Fruit fly (Drosophila melanogaster): ENCODE data around the gene CG3557.

CG3557 gene

DNA sequence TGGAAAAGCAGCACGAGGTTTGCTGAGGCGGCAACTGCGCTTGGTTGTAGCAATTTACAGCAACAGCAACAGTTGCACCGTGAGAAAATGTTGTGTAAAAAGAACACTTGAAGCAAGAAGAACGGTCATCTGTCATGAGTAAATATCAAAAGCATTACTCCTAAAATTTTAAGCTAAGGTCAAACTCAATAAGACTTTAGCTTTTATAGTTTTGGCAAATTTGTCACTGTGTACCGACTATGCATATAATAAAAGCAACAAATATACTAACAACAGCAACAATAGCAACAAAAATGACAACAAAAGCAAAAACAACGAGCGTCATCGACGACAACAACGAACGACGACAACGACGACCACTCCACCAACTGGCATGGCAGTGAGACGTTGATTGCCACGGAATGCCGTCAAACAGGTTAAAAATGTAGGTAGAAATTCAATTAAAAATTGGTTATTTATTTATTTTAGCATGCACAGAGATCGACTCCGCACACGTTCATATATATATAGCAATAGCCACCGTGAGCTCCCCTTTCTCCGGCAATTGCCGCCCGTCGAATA, 48.0 kb upstream of the CG3557 start (continued):
- TF ChIP-seq Atf6 (GFP tag; IDR thresholded peaks at IDR 0.05) (peak; percentile 66; the same call in 1 of the 2 replicates), CG1603 (tag; optimal IDR thresholded peaks at IDR 0.05) (peak; percentile 92), Hmx (GFP tag; optimal IDR thresholded peaks at IDR 0.05) (no peak), fd96Cb (tag; optimal IDR thresholded peaks at IDR 0.05) (peak; percentile 83), D19B (GFP tag; optimal IDR thresholded peaks at IDR 0.05) (no peak), Optix (GFP tag; IDR thresholded peaks at IDR 0.05) (peak; percentile 85; the same call in 2 of the 3 replicates), ap (GFP tag; IDR thresholded peaks at IDR 0.05) (peak; percentile 84), CG4328 (GFP tag; optimal IDR thresholded peaks at IDR 0.05) (no peak), chinmo (GFP tag; IDR thresholded peaks at IDR 0.05; ENCODE audit: partially characterized antibody) (peak; percentile 62; the same call in 1 of the 4 replicates), CG9215 (GFP tag; IDR thresholded peaks at IDR 0.05) (peak; percentile 44; the same call in 1 of the 2 replicates), hkb (optimal IDR thresholded peaks at IDR 0.05) (no peak), hkb (GFP tag; IDR thresholded peaks at IDR 0.05) (peak; percentile 91), Ravus (GFP tag; IDR thresholded peaks at IDR 0.05) (peak; percentile 31; the same call in 1 of the 2 replicates), kay (GFP tag; optimal IDR thresholded peaks at IDR 0.05) (peak; percentile 67), Lhr (GFP tag; optimal IDR thresholded peaks at IDR 0.05) (peak; percentile 59), unpg (GFP tag; optimal IDR thresholded peaks at IDR 0.05) (peak; percentile 88), CHES-1-like (GFP tag; optimal IDR thresholded peaks at IDR 0.05) (peak; percentile 70), CG32772 (GFP tag; IDR thresholded peaks at IDR 0.05) (peak; percentile 85), Hand (GFP tag; optimal IDR thresholded peaks at IDR 0.05) (peak; percentile 26), sna (GFP tag; IDR thresholded peaks at IDR 0.05; ENCODE audit: partially characterized antibody) (no peak), CG14667 (GFP tag; IDR thresholded peaks at IDR 0.05) (peak; percentile 46), CG31388 (GFP tag; optimal IDR thresholded peaks at IDR 0.05) (peak; percentile 64), CG31441 (GFP tag; IDR thresholded peaks at IDR 0.05) (peak; percentile 74), CG4282 (GFP tag; optimal IDR thresholded peaks at IDR 0.05) (peak; percentile 22), usp (GFP tag; optimal IDR thresholded peaks at IDR 0.05) (no peak), grau (tag; optimal IDR thresholded peaks at IDR 0.05) (peak; percentile 82), Myb (GFP tag; optimal IDR thresholded peaks at IDR 0.05) (peak; percentile 39), CG7963 (GFP tag; IDR thresholded peaks at IDR 0.05; ENCODE audit: partially characterized antibody) (no peak), jing (GFP tag; optimal IDR thresholded peaks at IDR 0.05) (peak; percentile 85), az2 (GFP tag; optimal IDR thresholded peaks at IDR 0.05) (peak; percentile 87), tup (GFP tag; optimal IDR thresholded peaks at IDR 0.05) (peak; percentile 29), CG2875 (GFP tag; optimal IDR thresholded peaks at IDR 0.05) (peak; percentile 80), Bdp1 (GFP tag; optimal IDR thresholded peaks at IDR 0.05) (peak; percentile 52), CG3838 (GFP tag; optimal IDR thresholded peaks at IDR 0.05) (no peak), Six4 (GFP tag; optimal IDR thresholded peaks at IDR 0.05) (peak; percentile 70), ranshi (GFP tag; IDR thresholded peaks at IDR 0.05) (peak; percentile 85), CG42726 (GFP tag; IDR thresholded peaks at IDR 0.05; ENCODE audit: partially characterized antibody) (no peak), Sox100B (GFP tag; optimal IDR thresholded peaks at IDR 0.05) (peak; percentile 83), CG11247 (GFP tag; IDR thresholded peaks at IDR 0.05) (peak; percentile 73), CG10209 (GFP tag; optimal IDR thresholded peaks at IDR 0.05) (peak; percentile 80), dysf (GFP tag; IDR thresholded peaks at IDR 0.05) (peak; percentile 90), Dad (GFP tag; optimal IDR thresholded peaks at IDR 0.05) (peak; percentile 76), Abd-B (GFP tag; optimal IDR thresholded peaks at IDR 0.05) (peak; percentile 86), Rfx (GFP tag; IDR thresholded peaks at IDR 0.05) (peak; percentile 83), nerfin-1 (tag; optimal IDR thresholded peaks at IDR 0.05) (peak; percentile 72), ro (GFP tag; IDR thresholded peaks at IDR 0.05) (peak; percentile 61), ssp (GFP tag; IDR thresholded peaks at IDR 0.05) (peak; percentile 81), Sin3A (optimal IDR thresholded peaks at IDR 0.05) (no peak), nerfin-2 (GFP tag; IDR thresholded peaks at IDR 0.05; ENCODE audit: partially characterized antibody) (no peak), Hr3 (GFP tag; optimal IDR thresholded peaks at IDR 0.05) (peak; percentile 73), Oli (tag; optimal IDR thresholded peaks at IDR 0.05) (peak; percentile 92)

All from whole organism, embryonic.